Worm (Caenorhabditis elegans) whole organism, L4/young adult: ENCODE measurements around the gene K12B6.4.

Experiments
- W03F9.2 ChIP-seq: fragments of 150-350 bp; optimal IDR thresholded peaks from 2 replicates; lab custom pipeline; 2014; ENCODE audit warnings: missing biosample characterization, missing genetic modification characterization
- dao-5 ChIP-seq: sonication (generic microtip); optimal IDR thresholded peaks from 2 replicates; lab custom pipeline; 2016; ENCODE audit warnings: missing genotype, missing genetic modification characterization, moderate library complexity, missing compliant biosample characterization
- him-1 ChIP-seq: sonication (generic microtip); optimal IDR thresholded peaks from 2 replicates; lab custom pipeline; 2016; ENCODE audit warnings: missing genotype, missing genetic modification reagents, missing genetic modification characterization, missing compliant biosample characterization

DNA sequence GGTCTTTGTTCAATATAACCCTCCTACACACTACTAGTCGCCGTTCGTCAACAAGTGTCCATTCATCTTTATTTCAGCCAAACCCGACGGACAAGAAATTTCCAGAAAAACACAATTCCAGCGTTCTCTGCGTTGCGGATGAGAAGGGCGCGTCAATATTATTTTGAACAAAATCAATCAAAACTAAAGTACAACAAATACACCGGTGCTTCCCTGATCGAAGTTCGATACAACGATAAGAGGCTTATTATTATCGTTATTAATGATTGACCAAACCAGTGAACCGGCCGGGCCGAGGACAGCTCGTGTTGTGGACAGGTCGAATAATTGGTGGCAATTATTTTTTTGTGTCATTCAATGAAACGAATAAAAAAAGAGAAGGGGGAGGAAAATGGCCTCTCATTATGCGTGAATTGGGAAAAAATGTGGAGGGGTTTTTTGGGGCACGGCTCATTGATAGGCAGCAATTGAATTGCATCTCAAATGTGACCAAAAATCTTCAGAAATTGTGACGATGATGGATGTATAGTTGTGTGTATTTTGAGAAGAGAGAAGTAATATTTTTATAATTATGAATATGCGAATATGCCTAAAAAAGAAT lies 50.3 kb downstream of the K12B6.4 start:
- TF ChIP-seq dao-5 (no peak), W03F9.2 (tag; lab: Kevin White, UChicago) (no peak), him-1 (no peak)
